Fruit fly (Drosophila melanogaster) whole organism: ENCODE results near the gene CG17707.

Source experiments
- CG8478 ChIP-seq: fragments of >200 bp; optimal IDR thresholded peaks from 2 replicates; lab custom pipeline; 2018; ENCODE audit warnings: inconsistent platforms
- pan ChIP-seq: fragments of >200 bp; optimal IDR thresholded peaks from 2 replicates; lab custom pipeline; 2017
- psq ChIP-seq: fragments of >200 bp; optimal IDR thresholded peaks from 2 replicates; lab custom pipeline; 2017
- usp ChIP-seq: fragments of >200 bp; optimal IDR thresholded peaks from 2 replicates; lab custom pipeline; 2017; ENCODE audit warnings: missing biosample characterization, missing genetic modification characterization, mixed read lengths

- no peak for TF ChIP-seq CG8478
- no peak for TF ChIP-seq psq (lab: Kevin White, UChicago)
- TF ChIP-seq pan (lab: Kevin White, UChicago): no peak
- TF ChIP-seq usp (GFP tag; lab: Kevin White, UChicago): no peak
Observed at dm6 chrX:141961-142360, 6.3 kb downstream of the CG17707 start.
